Fruit fly (Drosophila melanogaster) whole organism, embryonic: Measurements from ENCODE around the gene CG5973.
A peak's percentile ranks its signal among the peaks of the same experiment; 100 is the strongest.

Source experiments
- Ada2b ChIP-seq: fragments of 200-800 bp; sonication (Bioruptor generic); IDR thresholded peaks from 2 replicates; pipeline ENCODE4 v1.3.6; 2022; ENCODE audit warnings: missing biosample characterization, missing genetic modification characterization
- CG10267 ChIP-seq: fragments of 200-800 bp; sonication (Bioruptor generic); optimal IDR thresholded peaks from 2 replicates; lab custom pipeline; 2018; ENCODE audit warnings: missing biosample characterization, mild to moderate bottlenecking, missing genetic modification characterization, moderate library complexity
- CG10959 ChIP-seq: fragments of 200-800 bp; sonication (Bioruptor generic); IDR thresholded peaks from 2 replicates; pipeline ENCODE4 v1.3.6; 2022; ENCODE audit warnings: missing biosample characterization, missing genetic modification characterization
- CG12236 ChIP-seq: fragments of 200-800 bp; sonication (Bioruptor generic); optimal IDR thresholded peaks from 2 replicates; lab custom pipeline; 2016; ENCODE audit warnings: missing biosample characterization, missing genetic modification characterization
- CG12391 ChIP-seq: fragments of 200-800 bp; sonication (Bioruptor generic); optimal IDR thresholded peaks from 3 replicates; lab custom pipeline; 2018; ENCODE audit warnings: missing biosample characterization, mild to moderate bottlenecking, missing genetic modification characterization, moderate library complexity
- CG12659 ChIP-seq: fragments of 200-800 bp; sonication (Bioruptor generic); optimal IDR thresholded peaks from 3 replicates; lab custom pipeline; 2017; ENCODE audit warnings: mild to moderate bottlenecking, missing biosample characterization, missing genetic modification reagents, missing genetic modification characterization
- CG14441 ChIP-seq: fragments of 200-800 bp; sonication (Bioruptor generic); IDR thresholded peaks from 2 replicates; pipeline ENCODE4 v1.3.6; 2022; ENCODE audit warnings: missing biosample characterization, missing genetic modification characterization
- CG14710 ChIP-seq: fragments of 200-800 bp; sonication (Bioruptor generic); optimal IDR thresholded peaks from 3 replicates; lab custom pipeline; 2019; ENCODE audit warnings: missing biosample characterization, mild to moderate bottlenecking, missing genetic modification characterization, moderate library complexity
- CG17361 ChIP-seq: fragments of 200-800 bp; sonication (Bioruptor generic); IDR thresholded peaks from 3 replicates; pipeline ENCODE4 v1.3.6; 2022; ENCODE audit warnings: missing biosample characterization, missing genetic modification characterization
- CG17568 ChIP-seq: fragments of 200-800 bp; sonication (Bioruptor generic); optimal IDR thresholded peaks from 2 replicates; lab custom pipeline; 2018; ENCODE audit warnings: missing biosample characterization, mild to moderate bottlenecking, missing genetic modification characterization, moderate library complexity
- CG1832 ChIP-seq: fragments of 200-800 bp; sonication (Bioruptor generic); optimal IDR thresholded peaks from 2 replicates; lab custom pipeline; 2017; ENCODE audit warnings: missing biosample characterization, mild to moderate bottlenecking, missing genetic modification characterization, inconsistent platforms
- CG3995 ChIP-seq: fragments of 200-800 bp; sonication (Bioruptor generic); optimal IDR thresholded peaks from 3 replicates; lab custom pipeline; 2016; ENCODE audit warnings: missing biosample characterization, missing genetic modification characterization
- CG4328 ChIP-seq: fragments of 200-800 bp; sonication (Bioruptor generic); optimal IDR thresholded peaks from 3 replicates; lab custom pipeline; 2017; ENCODE audit warnings: missing biosample characterization, missing genetic modification reagents, missing genetic modification characterization
- CG6791 ChIP-seq: fragments of 200-800 bp; sonication (Bioruptor generic); IDR thresholded peaks from 3 replicates; pipeline ENCODE4 v1.3.6; 2022; ENCODE audit warnings: missing biosample characterization, missing genetic modification characterization; ENCODE audit not compliant: partially characterized antibody
- CG7839 ChIP-seq: fragments of 200-800 bp; sonication (Bioruptor generic); optimal IDR thresholded peaks from 3 replicates; lab custom pipeline; 2018; ENCODE audit warnings: missing biosample characterization, mild to moderate bottlenecking, missing genetic modification characterization, moderate library complexity
- Doc2 ChIP-seq: fragments of 200-800 bp; sonication (Bioruptor generic); IDR thresholded peaks from 2 replicates; pipeline ENCODE4 v1.3.6; 2022; ENCODE audit warnings: missing biosample characterization, missing genetic modification characterization
- E2f1 ChIP-seq: fragments of 200-800 bp; sonication (Bioruptor generic); IDR thresholded peaks from 2 replicates; pipeline ENCODE4 v1.3.6; 2022; ENCODE audit warnings: missing biosample characterization, missing genetic modification characterization
- Eip74EF ChIP-seq, 2 experiments: fragments of 200-800 bp in 1 of 2; fragments of >200 bp in 1 of 2; sonication (Bioruptor generic) in 1 of 2; optimal IDR thresholded peaks; 2 replicates each; lab custom pipeline; 2017 to 2019; ENCODE audit warnings: missing biosample characterization in 2 of 2, missing genetic modification characterization in 2 of 2, mild to moderate bottlenecking in 1 of 2, moderate library complexity in 1 of 2
- HmgD ChIP-seq: fragments of 200-800 bp; sonication (Bioruptor generic); optimal IDR thresholded peaks from 3 replicates; lab custom pipeline; 2016; ENCODE audit warnings: missing biosample characterization, missing genetic modification characterization
- NC2α ChIP-seq: fragments of 200-800 bp; sonication (Bioruptor generic); optimal IDR thresholded peaks from 2 replicates; lab custom pipeline; 2016; ENCODE audit warnings: missing biosample characterization, missing genetic modification characterization
- Neu2 ChIP-seq: fragments of 200-800 bp; sonication (Bioruptor generic); optimal IDR thresholded peaks from 3 replicates; lab custom pipeline; 2016; ENCODE audit warnings: missing biosample characterization, missing genetic modification characterization, borderline replicate concordance
- Opbp ChIP-seq: fragments of 200-800 bp; sonication (Bioruptor generic); IDR thresholded peaks from 3 replicates; pipeline ENCODE4 v1.3.6; 2022; ENCODE audit warnings: missing biosample characterization, missing genetic modification characterization; ENCODE audit not compliant: partially characterized antibody
- Side ChIP-seq: fragments of 200-800 bp; sonication (Bioruptor generic); optimal IDR thresholded peaks from 2 replicates; lab custom pipeline; 2016; ENCODE audit warnings: missing biosample characterization, missing genetic modification characterization
- Sox100B ChIP-seq: fragments of 200-800 bp; sonication (Bioruptor generic); optimal IDR thresholded peaks from 3 replicates; lab custom pipeline; 2018; ENCODE audit warnings: missing biosample characterization, mild to moderate bottlenecking, missing genetic modification characterization
- Sry-δ ChIP-seq: fragments of 200-800 bp; sonication (Bioruptor generic); optimal IDR thresholded peaks from 2 replicates; lab custom pipeline; 2016; ENCODE audit warnings: missing biosample characterization, missing genetic modification characterization
- amos ChIP-seq: fragments of 200-800 bp; sonication (Bioruptor generic); IDR thresholded peaks from 2 replicates; pipeline ENCODE4 v1.3.6; 2022; ENCODE audit warnings: missing biosample characterization, missing genetic modification characterization; ENCODE audit not compliant: partially characterized antibody
- ato ChIP-seq: fragments of 200-800 bp; sonication (Bioruptor generic); IDR thresholded peaks from 2 replicates; pipeline ENCODE4 v1.3.6; 2022; ENCODE audit warnings: missing biosample characterization, missing genetic modification characterization; ENCODE audit not compliant: partially characterized antibody
- br ChIP-seq: fragments of >200 bp; optimal IDR thresholded peaks from 2 replicates; lab custom pipeline; 2017
- cas ChIP-seq: fragments of 200-800 bp; sonication (Bioruptor generic); IDR thresholded peaks from 2 replicates; pipeline ENCODE4 v1.3.6; 2022; ENCODE audit warnings: missing biosample characterization, missing genetic modification characterization
- caup ChIP-seq: fragments of 200-800 bp; sonication (Bioruptor generic); optimal IDR thresholded peaks from 3 replicates; lab custom pipeline; 2017; ENCODE audit warnings: missing biosample characterization, mild to moderate bottlenecking, missing genetic modification characterization, moderate library complexity; ENCODE audit not compliant: severe bottlenecking
- crc ChIP-seq: fragments of 200-800 bp; sonication (Bioruptor generic); optimal IDR thresholded peaks from 2 replicates; lab custom pipeline; 2016; ENCODE audit warnings: missing biosample characterization, missing genetic modification characterization
- crp ChIP-seq, 2 experiments: fragments of 200-800 bp; sonication (Bioruptor generic); optimal IDR thresholded peaks; 2 replicates in 1 of 2; 3 replicates in 1 of 2; lab custom pipeline; 2017; ENCODE audit warnings: missing biosample characterization in 2 of 2, missing genetic modification characterization in 2 of 2, mild to moderate bottlenecking in 1 of 2, moderate library complexity in 1 of 2
- cwo ChIP-seq: fragments of 200-800 bp; sonication (Bioruptor generic); optimal IDR thresholded peaks from 3 replicates; lab custom pipeline; 2017; ENCODE audit warnings: missing biosample characterization, missing genetic modification characterization, mild to moderate bottlenecking, moderate library complexity, missing genetic modification reagents
- gro ChIP-seq: fragments of 200-800 bp; sonication (Bioruptor generic); optimal IDR thresholded peaks from 2 replicates; lab custom pipeline; 2016; ENCODE audit warnings: missing biosample characterization, missing genetic modification characterization
- hb ChIP-seq: fragments of 200-800 bp; sonication (Bioruptor generic); IDR thresholded peaks from 3 replicates; pipeline ENCODE4 v1.3.6; 2022; ENCODE audit warnings: missing biosample characterization, missing genetic modification characterization; ENCODE audit not compliant: partially characterized antibody
- lab ChIP-seq: fragments of 200-800 bp; sonication (Bioruptor generic); optimal IDR thresholded peaks from 3 replicates; lab custom pipeline; 2017; ENCODE audit warnings: missing biosample characterization, missing genetic modification characterization, mild to moderate bottlenecking, moderate library complexity, missing genetic modification reagents
- lilli ChIP-seq: fragments of 200-800 bp; sonication (Bioruptor generic); optimal IDR thresholded peaks from 3 replicates; lab custom pipeline; 2016; ENCODE audit warnings: missing biosample characterization, missing genetic modification characterization
- onecut ChIP-seq: fragments of 200-800 bp; sonication (Bioruptor generic); IDR thresholded peaks from 2 replicates; pipeline ENCODE4 v1.3.6; 2022; ENCODE audit warnings: missing biosample characterization, missing genetic modification characterization
- pnt ChIP-seq: fragments of 200-800 bp; sonication (Bioruptor generic); optimal IDR thresholded peaks from 3 replicates; lab custom pipeline; 2016; ENCODE audit warnings: missing biosample characterization, missing genetic modification characterization
- schlank ChIP-seq: fragments of 200-800 bp; sonication (Bioruptor generic); optimal IDR thresholded peaks from 2 replicates; lab custom pipeline; 2018; ENCODE audit warnings: missing biosample characterization, mild to moderate bottlenecking, missing genetic modification characterization
- slbo ChIP-seq: fragments of 200-800 bp; sonication (Bioruptor generic); IDR thresholded peaks from 2 replicates; pipeline ENCODE4 v1.3.6; 2022; ENCODE audit warnings: missing biosample characterization, missing genetic modification characterization
- sr ChIP-seq: fragments of 200-800 bp; sonication (Bioruptor generic); IDR thresholded peaks from 3 replicates; pipeline ENCODE4 v1.3.6; 2022; ENCODE audit warnings: missing biosample characterization, missing genetic modification characterization
- tio ChIP-seq: fragments of 200-800 bp; sonication (Bioruptor generic); optimal IDR thresholded peaks from 2 replicates; lab custom pipeline; 2017; ENCODE audit warnings: missing biosample characterization, missing genetic modification characterization, inconsistent platforms
- tna ChIP-seq: fragments of 200-800 bp; sonication (Bioruptor generic); IDR thresholded peaks from 2 replicates; pipeline ENCODE4 v1.3.6; 2022; ENCODE audit warnings: missing biosample characterization, missing genetic modification characterization; ENCODE audit not compliant: partially characterized antibody
- vnd ChIP-seq: fragments of 200-800 bp; sonication (Bioruptor generic); IDR thresholded peaks from 3 replicates; pipeline ENCODE4 v1.3.6; 2022; ENCODE audit warnings: missing biosample characterization, missing genetic modification characterization; ENCODE audit not compliant: partially characterized antibody
- vvl ChIP-seq: fragments of 200-800 bp; sonication (Bioruptor generic); IDR thresholded peaks from 2 replicates; pipeline ENCODE4 v1.3.6; 2022; ENCODE audit warnings: missing biosample characterization, missing genetic modification characterization
- zfh2 ChIP-seq: fragments of 200-800 bp; sonication (Bioruptor generic); optimal IDR thresholded peaks from 2 replicates; lab custom pipeline; 2016; ENCODE audit warnings: missing biosample characterization, missing genetic modification characterization

CG5973 gene

DNA sequence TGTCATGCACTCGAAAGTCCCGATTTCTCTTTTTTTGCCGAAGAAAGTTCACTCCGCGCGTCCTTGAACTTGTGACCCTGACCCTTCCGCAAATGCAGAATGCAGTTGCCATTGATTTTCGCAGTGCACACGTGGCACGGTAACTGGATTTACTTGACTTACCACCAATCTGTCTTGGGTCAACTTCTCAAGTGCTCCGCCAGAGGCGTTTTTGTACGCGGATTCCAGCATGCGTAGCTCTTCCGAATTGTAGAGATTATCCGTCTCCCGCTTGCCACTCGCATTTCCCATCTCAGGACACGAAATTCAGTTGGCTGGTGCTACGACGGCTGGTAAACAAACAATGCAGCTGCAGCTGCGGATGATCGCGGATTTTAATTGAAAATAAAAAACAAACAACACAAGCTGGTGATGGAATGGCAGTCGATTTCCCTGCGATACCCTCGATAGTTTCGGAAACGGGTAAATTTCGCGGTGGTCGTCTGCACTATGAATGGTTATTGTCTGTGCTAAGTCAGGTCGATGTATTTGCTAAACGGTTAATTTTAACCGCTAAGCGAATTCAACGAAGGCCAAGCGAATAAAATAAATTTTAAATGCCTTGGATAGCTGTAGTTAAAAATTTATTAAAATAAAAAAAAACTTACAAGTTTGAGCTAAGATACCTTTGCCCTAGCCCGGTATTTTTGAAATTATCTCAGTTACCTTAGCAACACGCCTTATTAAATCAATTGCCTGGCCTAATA lies 49.3 kb upstream of the CG5973 start, which contains the start of the genes CG5149 and gudu (continued):
- peak; percentile 53 for TF ChIP-seq CG14710 (tag; lab: Kevin White, UChicago)
- peak; percentile 65 for TF ChIP-seq CG12659 (GFP tag; lab: Kevin White, UChicago)
- no peak for TF ChIP-seq Sox100B (GFP tag; lab: Kevin White, UChicago)
- peak; percentile 80 for TF ChIP-seq Neu2 (GFP tag; lab: Kevin White, UChicago)
- peak; percentile 95 for TF ChIP-seq Opbp (GFP tag; lab: Robert Waterston, UW)
- no peak for TF ChIP-seq zfh2 (GFP tag; lab: Kevin White, UChicago)
- TF ChIP-seq Ada2b (GFP tag; lab: Robert Waterston, UW), result 0 out of 2 replicates have a peak, but pooled peaks have one; percentile 18
- peak; percentile 50 for TF ChIP-seq CG10267 (tag; lab: Kevin White, UChicago)
- TF ChIP-seq vnd (GFP tag; lab: Robert Waterston, UW), result peak; percentile 73
- peak; percentile 52; the same call in 2 of the 3 replicates for TF ChIP-seq CG17361 (GFP tag; lab: Robert Waterston, UW)
- no peak for TF ChIP-seq Eip74EF (GFP tag; optimal IDR thresholded peaks at IDR 0.05; lab: Kevin White, UChicago)
- TF ChIP-seq amos (GFP tag; lab: Robert Waterston, UW), result peak; percentile 95
- TF ChIP-seq NC2α (GFP tag; lab: Kevin White, UChicago), result no peak
- TF ChIP-seq onecut (GFP tag; lab: Robert Waterston, UW), result no peak
- no peak for TF ChIP-seq CG3995 (GFP tag; lab: Kevin White, UChicago)
- peak; percentile 26; the same call in 1 of the 2 replicates for TF ChIP-seq slbo (GFP tag; lab: Robert Waterston, UW)
- TF ChIP-seq CG7839 (tag; lab: Kevin White, UChicago), result no peak
- TF ChIP-seq ato (GFP tag; lab: Robert Waterston, UW), result peak; percentile 84
- TF ChIP-seq CG1832 (GFP tag; lab: Kevin White, UChicago), result no peak

- TF ChIP-seq CG12236 (GFP tag; lab: Kevin White, UChicago) (no peak), caup (GFP tag; lab: Kevin White, UChicago) (peak; percentile 51), cwo (GFP tag; lab: Kevin White, UChicago) (peak; percentile 60), vnd (GFP tag; lab: Robert Waterston, UW) (no peak), sr (GFP tag; lab: Robert Waterston, UW) (no peak), Sry-δ (GFP tag; lab: Kevin White, UChicago) (no peak), lab (peak; percentile 75), gro (GFP tag; lab: Kevin White, UChicago) (no peak), tna (GFP tag; lab: Robert Waterston, UW) (no peak), schlank (tag; lab: Kevin White, UChicago) (no peak), CG6791 (no peak), HmgD (GFP tag; lab: Kevin White, UChicago) (no peak), cas (GFP tag; lab: Robert Waterston, UW) (no peak), tio (GFP tag; lab: Kevin White, UChicago) (peak; percentile 7), CG4328 (GFP tag; lab: Kevin White, UChicago) (no peak), lilli (GFP tag; lab: Kevin White, UChicago) (peak; percentile 1), CG12391 (peak; percentile 75), CG14441 (GFP tag; lab: Robert Waterston, UW) (peak; percentile 45), crp (GFP tag; optimal IDR thresholded peaks at IDR 0.05; lab: Kevin White, UChicago) (no peak), hb (GFP tag; lab: Robert Waterston, UW) (no peak), CG12659 (GFP tag; lab: Kevin White, UChicago) (peak; percentile 62), pnt (GFP tag; lab: Kevin White, UChicago) (no peak), CG10959 (no peak), br (no peak), vvl (GFP tag; lab: Robert Waterston, UW) (peak; percentile 72), E2f1 (GFP tag; lab: Robert Waterston, UW) (no peak), Side (GFP tag; lab: Kevin White, UChicago) (no peak), Doc2 (GFP tag; lab: Robert Waterston, UW) (no peak), crc (GFP tag; lab: Kevin White, UChicago) (no peak), CG17568 (GFP tag; lab: Kevin White, UChicago) (no peak)
Measured at dm6 chr2L:7395813-7396212, 41.5 kb upstream of the CG5973 start.
